Fruit fly (Drosophila melanogaster): ENCODE results near the gene knrl.

knrl gene

dm6 chr3L:20644637-20645036 is 24.2 kb upstream of the knrl start:
- TF ChIP-seq pan (optimal IDR thresholded peaks at IDR 0.05) (no peak), Jra (GFP tag; optimal IDR thresholded peaks at IDR 0.05) (no peak), Vsx2 (GFP tag; optimal IDR thresholded peaks at IDR 0.05; ENCODE audit: partially characterized antibody) (no peak), lola (GFP tag; optimal IDR thresholded peaks at IDR 0.05) (no peak), dl (GFP tag; optimal IDR thresholded peaks at IDR 0.05; ENCODE audit: insufficient read depth in 1 of 2, partially characterized antibody in 2 of 2) (no peak), Abd-B (GFP tag; optimal IDR thresholded peaks at IDR 0.05) (no peak), psq (GFP tag; optimal IDR thresholded peaks at IDR 0.05) (no peak), brk (GFP tag; optimal IDR thresholded peaks at IDR 0.05) (no peak), Dfd (GFP tag; optimal IDR thresholded peaks at IDR 0.05) (no peak), CG32264 (GFP tag; optimal IDR thresholded peaks at IDR 0.05) (no peak), rgr (GFP tag; optimal IDR thresholded peaks at IDR 0.05) (no peak), foxo (GFP tag; optimal IDR thresholded peaks at IDR 0.05) (no peak), sage (GFP tag; optimal IDR thresholded peaks at IDR 0.05) (no peak), GATAd (GFP tag; optimal IDR thresholded peaks at IDR 0.05) (no peak), Myc (optimal IDR thresholded peaks at IDR 0.05) (no peak), Sp1 (GFP tag; optimal IDR thresholded peaks at IDR 0.05) (no peak)

- TF ChIP-seq CrebA (GFP tag; optimal IDR thresholded peaks at IDR 0.05; ENCODE audit: borderline replicate concordance) (no peak), usp (GFP tag; optimal IDR thresholded peaks at IDR 0.05) (no peak), N (GFP tag; optimal IDR thresholded peaks at IDR 0.05) (no peak), OdsH (GFP tag; optimal IDR thresholded peaks at IDR 0.05) (no peak), Jra (GFP tag; optimal IDR thresholded peaks at IDR 0.05) (no peak)
Observed at dm6 chr3L:20643774-20644173, 23.3 kb upstream of the knrl start.

DNA sequence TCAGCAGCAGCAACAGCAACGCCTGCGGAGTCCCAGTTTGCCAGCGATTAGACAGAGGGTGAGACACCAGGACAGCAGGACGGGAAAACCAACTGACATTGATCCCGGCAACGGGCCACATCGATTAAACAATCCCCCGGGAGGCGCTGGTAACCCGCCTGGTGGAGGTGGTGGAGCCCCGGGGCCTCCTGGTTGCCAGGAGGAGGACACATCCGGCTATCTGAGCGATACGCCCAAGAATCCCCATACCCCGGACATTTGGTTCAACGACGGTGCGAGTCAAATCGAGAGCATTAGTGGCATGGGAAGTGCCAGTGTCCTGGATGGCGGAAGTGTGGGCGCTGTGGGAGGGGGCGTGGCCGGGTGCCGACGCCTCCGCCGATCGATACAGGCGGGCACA is 17.4 kb upstream of the knrl start:
- TF ChIP-seq Dif (GFP tag; optimal IDR thresholded peaks at IDR 0.05; ENCODE audit: partially characterized antibody) (no peak), Dfd (GFP tag; optimal IDR thresholded peaks at IDR 0.05) (peak; percentile 75)

DNA sequence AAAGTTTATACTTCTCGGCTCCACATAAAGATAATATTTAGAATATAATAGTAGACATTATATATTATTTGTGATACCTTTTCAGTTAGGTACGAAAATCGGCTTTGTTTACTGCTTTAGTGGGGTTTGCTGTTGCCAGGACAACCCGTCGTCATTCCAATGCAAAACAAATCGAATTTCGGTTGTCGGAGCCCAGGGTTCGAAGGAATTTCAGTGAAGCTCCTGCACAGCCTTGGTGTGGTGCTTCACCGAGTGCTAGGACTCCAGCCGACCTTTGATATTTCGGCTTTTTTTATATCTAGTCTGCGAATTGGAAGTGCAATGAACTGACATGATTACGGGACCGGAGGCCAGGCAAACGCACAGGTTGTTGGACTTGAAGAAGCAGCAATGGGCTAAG is 16.4 kb upstream of the knrl start, which contains the start of gene CG13251:
CG13251 (plus strand) TSS at position 301 of the 400 bp plus-strand sequence.
- no peak for TF ChIP-seq Dif (GFP tag; optimal IDR thresholded peaks at IDR 0.05; ENCODE audit: partially characterized antibody)
- TF ChIP-seq Myc (optimal IDR thresholded peaks at IDR 0.05), result no peak
- no peak for TF ChIP-seq Jra (GFP tag; optimal IDR thresholded peaks at IDR 0.05)

dm6 chr3L:20635590-20636139 is 15.2 kb upstream of the knrl start:
- TF ChIP-seq Dfd (GFP tag; optimal IDR thresholded peaks at IDR 0.05), result no peak
- TF ChIP-seq CG9705 (GFP tag; optimal IDR thresholded peaks at IDR 0.05), result no peak
- TF ChIP-seq rgr (GFP tag; optimal IDR thresholded peaks at IDR 0.05), result peak; percentile 14
- peak; percentile 2 for TF ChIP-seq woc (GFP tag; optimal IDR thresholded peaks at IDR 0.05)
- peak; percentile 19 for TF ChIP-seq OdsH (GFP tag; optimal IDR thresholded peaks at IDR 0.05)
- peak; percentile 13 for TF ChIP-seq fru (GFP tag; optimal IDR thresholded peaks at IDR 0.05)
- peak; percentile 42 for TF ChIP-seq h (GFP tag; optimal IDR thresholded peaks at IDR 0.05)
- TF ChIP-seq foxo (GFP tag; optimal IDR thresholded peaks at IDR 0.05), result peak in 1 of 2 experiments; percentile 8
- TF ChIP-seq Mio (GFP tag; optimal IDR thresholded peaks at IDR 0.05), result no peak
- peak; percentile 12 for TF ChIP-seq ey (GFP tag; optimal IDR thresholded peaks at IDR 0.05)
- TF ChIP-seq br (GFP tag; optimal IDR thresholded peaks at IDR 0.05), result peak; percentile 12

- TF ChIP-seq Hnf4 (GFP tag; optimal IDR thresholded peaks at IDR 0.05) (no peak), sv (GFP tag; optimal IDR thresholded peaks at IDR 0.05) (peak; percentile 15)
Observed at dm6 chr3L:20634459-20634858, 14.0 kb upstream of the knrl start.

- TF ChIP-seq Dfd (GFP tag; optimal IDR thresholded peaks at IDR 0.05) (no peak), Sp1 (GFP tag; optimal IDR thresholded peaks at IDR 0.05) (no peak), jim (GFP tag; optimal IDR thresholded peaks at IDR 0.05) (no peak), Jra (GFP tag; optimal IDR thresholded peaks at IDR 0.05) (no peak), dl (GFP tag; optimal IDR thresholded peaks at IDR 0.05; ENCODE audit: insufficient read depth in 1 of 2, partially characterized antibody in 2 of 2) (no peak), N (GFP tag; optimal IDR thresholded peaks at IDR 0.05) (no peak), ey (GFP tag; optimal IDR thresholded peaks at IDR 0.05) (no peak), dmrt93B (GFP tag; optimal IDR thresholded peaks at IDR 0.05) (no peak), OdsH (GFP tag; optimal IDR thresholded peaks at IDR 0.05) (no peak), foxo (GFP tag; optimal IDR thresholded peaks at IDR 0.05) (no peak), Hnf4 (GFP tag; optimal IDR thresholded peaks at IDR 0.05) (no peak), usp (GFP tag; optimal IDR thresholded peaks at IDR 0.05) (no peak), GATAd (GFP tag; optimal IDR thresholded peaks at IDR 0.05) (no peak), woc (GFP tag; optimal IDR thresholded peaks at IDR 0.05) (no peak)
Observed at dm6 chr3L:20632320-20632719, 11.9 kb upstream of the knrl start.

Data from whole organism, wandering third instar larva.